Worm (Caenorhabditis elegans): Measurements from ENCODE around the gene ZK354.6.

Gene ZK354.6

DNA sequence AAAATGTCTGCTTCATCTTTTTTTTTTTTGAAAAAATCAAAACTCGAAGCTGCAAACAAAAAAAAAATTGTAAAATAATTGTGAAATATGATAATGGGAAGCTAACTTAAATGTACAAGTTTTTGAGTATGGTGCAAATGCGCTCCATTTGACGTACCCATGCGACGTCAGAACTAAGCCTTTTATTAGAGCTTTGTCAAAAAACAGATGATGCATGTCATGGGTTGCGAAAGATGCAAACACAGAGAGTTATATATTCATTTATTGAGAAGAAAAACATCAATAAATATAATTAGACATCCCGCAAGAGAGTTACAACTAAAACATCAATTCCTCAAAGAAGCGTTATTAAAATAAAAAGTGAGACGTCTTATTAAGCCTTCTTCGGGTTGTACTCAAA, 2.9 kb downstream of the ZK354.6 start:
- TF ChIP-seq ets-4 (GFP tag; optimal IDR thresholded peaks at IDR 0.05) (no peak), unc-130 (GFP tag; optimal IDR thresholded peaks at IDR 0.05) (no peak), ztf-22 (GFP tag; optimal IDR thresholded peaks at IDR 0.05) (no peak), lin-35 (GFP tag; optimal IDR thresholded peaks at IDR 0.05) (no peak), nhr-27 (tag; optimal IDR thresholded peaks at IDR 0.05) (no peak), let-526 (GFP tag; IDR thresholded peaks at IDR 0.05) (no peak), dpl-1 (GFP tag; optimal IDR thresholded peaks at IDR 0.05) (no peak), nfya-1 (tag; optimal IDR thresholded peaks at IDR 0.05; ENCODE audit: borderline replicate concordance, insufficient read depth) (no peak), ceh-40 (GFP tag; IDR thresholded peaks at IDR 0.05) (no peak), die-1 (tag; optimal IDR thresholded peaks at IDR 0.05) (no peak), sptf-2 (GFP tag; optimal IDR thresholded peaks at IDR 0.05) (no peak), C06A6.2 (GFP tag; conservative IDR thresholded peaks at IDR 0.05) (no peak), ceh-27 (GFP tag; optimal IDR thresholded peaks at IDR 0.05) (no peak), F33H1.4 (GFP tag; IDR thresholded peaks at IDR 0.05) (no peak), ekl-4 (GFP tag; IDR thresholded peaks at IDR 0.05) (no peak)

DNA sequence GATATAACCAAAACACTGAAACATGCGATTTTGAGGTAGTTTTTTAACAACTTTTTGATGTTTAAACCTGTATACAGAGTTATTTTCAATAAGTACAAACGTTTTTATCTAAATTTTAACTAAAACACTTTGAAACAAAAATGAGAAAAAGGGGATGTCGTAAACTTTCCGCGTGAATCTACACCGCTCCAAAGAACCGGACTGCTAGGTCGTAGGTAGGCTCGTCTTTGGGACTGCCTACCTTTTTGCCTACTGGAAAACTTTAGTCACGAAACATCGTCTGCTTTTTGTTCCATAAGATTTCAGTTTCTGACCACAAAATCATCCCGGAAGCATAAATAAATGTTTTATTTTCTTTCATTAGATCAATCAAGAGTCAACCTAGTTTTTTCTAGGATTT, 6.1 kb downstream of the ZK354.6 start:
- TF ChIP-seq mel-28 (tag; optimal IDR thresholded peaks at IDR 0.05; ENCODE audit: borderline replicate concordance) (no peak), hmg-20 (GFP tag; IDR thresholded peaks at IDR 0.05) (no peak), hlh-12 (tag; optimal IDR thresholded peaks at IDR 0.05) (no peak), F23B12.7 (tag; optimal IDR thresholded peaks at IDR 0.05; ENCODE audit: insufficient read depth) (no peak), Y79H2A.3 (GFP tag; conservative IDR thresholded peaks at IDR 0.05) (no peak), lin-26 (GFP tag; IDR thresholded peaks at IDR 0.05) (no peak), snpc-1.3 (tag; optimal IDR thresholded peaks at IDR 0.05; ENCODE audit: insufficient read depth) (no peak), F22D6.2 (tag; optimal IDR thresholded peaks at IDR 0.05) (no peak), let-526 (GFP tag; IDR thresholded peaks at IDR 0.05) (no peak), hrde-1 (tag; optimal IDR thresholded peaks at IDR 0.05; ENCODE audit: borderline replicate concordance) (no peak), C17E4.6 (GFP tag; IDR thresholded peaks at IDR 0.05) (no peak), nhr-27 (tag; optimal IDR thresholded peaks at IDR 0.05) (no peak), nfya-1 (tag; optimal IDR thresholded peaks at IDR 0.05; ENCODE audit: borderline replicate concordance, insufficient read depth) (no peak), ceh-91 (GFP tag; IDR thresholded peaks at IDR 0.05) (no peak), fkh-3 (tag; optimal IDR thresholded peaks at IDR 0.05) (no peak), ceh-58 (GFP tag; IDR thresholded peaks at IDR 0.05) (no peak)

DNA sequence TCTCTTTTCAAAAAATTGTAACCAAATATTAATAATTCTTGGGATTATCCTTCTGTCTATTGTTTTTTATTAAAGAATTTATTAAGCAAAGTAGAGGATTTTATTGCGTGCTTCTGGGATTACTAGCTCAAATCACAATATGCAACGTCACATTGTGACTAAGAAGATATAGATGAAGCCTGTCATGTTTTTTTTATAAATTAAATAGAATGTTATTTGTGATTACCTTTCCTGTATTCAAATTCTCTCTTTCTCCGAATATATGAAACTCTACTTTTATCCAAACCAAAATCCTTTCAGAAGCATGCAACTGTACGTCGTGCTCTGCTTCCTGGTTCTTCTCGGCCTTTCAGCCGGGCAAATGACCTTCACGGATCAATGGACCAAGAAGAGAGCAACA, 6.8 kb downstream of the ZK354.6 start, which contains the start of gene nlp-47:
TSS of gene nlp-47 (plus strand) at position 301 of the 400 bp plus-strand sequence.
- TF ChIP-seq madf-10 (tag; optimal IDR thresholded peaks at IDR 0.05) (no peak), ekl-4 (GFP tag; IDR thresholded peaks at IDR 0.05) (no peak), xnd-1 (tag; optimal IDR thresholded peaks at IDR 0.05) (no peak), ceh-100 (GFP tag; IDR thresholded peaks at IDR 0.05) (no peak), ZK185.1 (tag; optimal IDR thresholded peaks at IDR 0.05; ENCODE audit: poor library complexity, severe bottlenecking) (no peak), rpc-1 (optimal IDR thresholded peaks at IDR 0.05) (no peak), rpc-1 (tag; optimal IDR thresholded peaks at IDR 0.05) (no peak), him-1 (tag; optimal IDR thresholded peaks at IDR 0.05) (no peak), hmg-20 (GFP tag; IDR thresholded peaks at IDR 0.05) (no peak), nfyb-1 (GFP tag; IDR thresholded peaks at IDR 0.05) (no peak), T26A5.8 (tag; optimal IDR thresholded peaks at IDR 0.05) (no peak), tbp1 (GFP tag; optimal IDR thresholded peaks at IDR 0.05) (no peak), nhr-179 (tag; optimal IDR thresholded peaks at IDR 0.05) (no peak), F10E7.11 (tag; optimal IDR thresholded peaks at IDR 0.05) (no peak), ztf-6 (GFP tag; IDR thresholded peaks at IDR 0.05) (no peak), rec-8 (tag; optimal IDR thresholded peaks at IDR 0.05) (no peak), tbx-9 (tag; optimal IDR thresholded peaks at IDR 0.05; ENCODE audit: borderline replicate concordance) (no peak)

Data from whole organism, young adult.